Worm (Caenorhabditis elegans) whole organism, early embryonic: ENCODE measurements around the gene cku-70.

Experiments
- B0310.2 ChIP-seq: sonication (generic microtip); optimal IDR thresholded peaks from 2 replicates; lab custom pipeline; 2016; ENCODE audit warnings: mild to moderate bottlenecking, missing genetic modification characterization, missing compliant biosample characterization
- F13C5.2 ChIP-seq: sonication (generic microtip); optimal IDR thresholded peaks from 2 replicates; lab custom pipeline; 2017; ENCODE audit warnings: mild to moderate bottlenecking, missing genetic modification characterization, inconsistent platforms, missing compliant biosample characterization
- aly-1 ChIP-seq: sonication (generic microtip); optimal IDR thresholded peaks from 2 replicates; lab custom pipeline; 2016; ENCODE audit warnings: missing genetic modification characterization, missing compliant biosample characterization
- ama-1 ChIP-seq: fragments of 150-350 bp; optimal IDR thresholded peaks from 2 replicates; lab custom pipeline; 2014
- ets-7 ChIP-seq: sonication (generic microtip); optimal IDR thresholded peaks from 2 replicates; lab custom pipeline; 2016; ENCODE audit warnings: missing genotype, missing genetic modification characterization, missing compliant biosample characterization
- flt-1 ChIP-seq: fragments of 200-800 bp; sonication (Bioruptor generic); IDR thresholded peaks from 2 replicates; pipeline ENCODE4 v1.3.6; 2022; ENCODE audit warnings: missing genetic modification characterization, missing compliant biosample characterization
- hmbx-1 ChIP-seq: sonication (generic microtip); optimal IDR thresholded peaks from 2 replicates; lab custom pipeline; 2016; ENCODE audit warnings: mild to moderate bottlenecking, missing genetic modification characterization, missing compliant biosample characterization
- hmg-4 ChIP-seq: fragments of 200-800 bp; sonication (Bioruptor generic); optimal IDR thresholded peaks from 2 replicates; lab custom pipeline; 2018; ENCODE audit warnings: mild to moderate bottlenecking, missing genetic modification characterization, missing compliant biosample characterization
- hnd-1 ChIP-seq: sonication (generic microtip); optimal IDR thresholded peaks from 2 replicates; lab custom pipeline; 2016; ENCODE audit warnings: missing genetic modification characterization, missing compliant biosample characterization
- pes-1 ChIP-seq: fragments of 200-800 bp; sonication (Bioruptor generic); IDR thresholded peaks from 2 replicates; pipeline ENCODE4 v1.3.6; 2022; ENCODE audit warnings: missing genetic modification reagents, missing genetic modification characterization, missing compliant biosample characterization
- scrt-1 ChIP-seq: fragments of 200-800 bp; sonication (Bioruptor generic); IDR thresholded peaks from 2 replicates; pipeline ENCODE4 v1.3.6; 2022; ENCODE audit warnings: missing genetic modification characterization, missing compliant biosample characterization
- sea-1 ChIP-seq: fragments of 200-800 bp; sonication (Bioruptor generic); conservative IDR thresholded peaks from 2 replicates; pipeline ENCODE4 v1.3.6; 2022; ENCODE audit warnings: missing genetic modification characterization, missing compliant biosample characterization
- tra-4 ChIP-seq: sonication (generic microtip); optimal IDR thresholded peaks from 2 replicates; lab custom pipeline; 2017; ENCODE audit warnings: missing genetic modification characterization, missing compliant biosample characterization

ce11 chrIII:11107327-11107726, 47.3 kb upstream of the cku-70 start:
- no peak for TF ChIP-seq ama-1 (lab: Kevin White, UChicago)
- no peak for TF ChIP-seq tra-4 (tag; lab: Kevin White, UChicago)
- TF ChIP-seq aly-1 = no peak
- no peak for TF ChIP-seq scrt-1 (GFP tag; lab: Robert Waterston, UW)
- no peak for TF ChIP-seq hmg-4
- TF ChIP-seq hmbx-1 (tag; lab: Kevin White, UChicago) = no peak
- no peak for TF ChIP-seq F13C5.2 (tag; lab: Kevin White, UChicago)
- TF ChIP-seq B0310.2 (tag; lab: Kevin White, UChicago) = no peak
- no peak for TF ChIP-seq flt-1 (GFP tag; lab: Robert Waterston, UW)
- no peak for TF ChIP-seq hnd-1 (tag; lab: Kevin White, UChicago)
- no peak for TF ChIP-seq pes-1
- TF ChIP-seq ets-7 (tag; lab: Kevin White, UChicago) = no peak
- TF ChIP-seq sea-1 (GFP tag; lab: Robert Waterston, UW) = no peak
